Worm (Caenorhabditis elegans): ENCODE results near the gene C50B6.3.

DNA sequence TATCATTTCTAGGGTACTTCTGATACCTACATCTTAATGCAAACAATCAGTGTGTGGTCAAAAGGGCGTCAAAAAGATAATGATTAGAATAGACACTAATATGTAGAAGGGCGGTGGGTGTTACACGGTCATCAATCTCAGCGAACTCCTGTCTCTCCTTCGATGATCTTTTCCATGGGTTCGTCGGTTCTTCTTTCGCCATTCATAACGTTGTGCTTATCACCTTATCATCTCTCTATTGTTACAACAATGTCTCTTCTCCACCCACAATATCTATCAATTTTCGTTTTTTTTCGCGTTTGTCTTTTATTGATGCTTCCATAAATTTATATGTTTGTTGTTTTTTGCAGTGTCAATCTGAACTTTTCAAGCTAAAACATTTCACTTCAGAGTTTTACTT, 11.9 kb upstream of the C50B6.3 start, which contains the start of gene ceh-79:
- no peak for TF ChIP-seq flt-1 (GFP tag; IDR thresholded peaks at IDR 0.05)
- TF ChIP-seq klf-2 (GFP tag; conservative IDR thresholded peaks at IDR 0.05), result no peak
- no peak for TF ChIP-seq ref-1 (GFP tag; conservative IDR thresholded peaks at IDR 0.05)
- no peak for TF ChIP-seq cog-1 (tag; optimal IDR thresholded peaks at IDR 0.05)

Measured in whole organism, midembryonic.